Worm (Caenorhabditis elegans) whole organism, L3 larva: ENCODE results near the gene C27C12.3.
A peak's percentile ranks its signal among the peaks of the same experiment; 100 is the strongest.

Experiments
- ZK546.5 ChIP-seq: sonication (generic microtip); optimal IDR thresholded peaks from 2 replicates; lab custom pipeline; 2017; ENCODE audit warnings: missing biosample characterization, missing genetic modification characterization
- aly-2 ChIP-seq: fragments of 150-350 bp; optimal IDR thresholded peaks from 2 replicates; lab custom pipeline; 2014; ENCODE audit warnings: missing biosample characterization, missing genetic modification characterization
- ama-1 ChIP-seq: fragments of 150-350 bp; optimal IDR thresholded peaks from 2 replicates; lab custom pipeline; 2018
- daf-12 ChIP-seq: fragments of 150-350 bp; optimal IDR thresholded peaks from 2 replicates; lab custom pipeline; 2014; ENCODE audit warnings: missing biosample characterization, missing genetic modification reagents, missing genetic modification characterization
- egl-27 ChIP-seq: sonication (generic microtip); optimal IDR thresholded peaks from 4 replicates; lab custom pipeline; 2017; ENCODE audit warnings: missing biosample characterization, missing genetic modification reagents, missing genetic modification characterization
- egl-5 ChIP-seq: fragments of 150-350 bp; optimal IDR thresholded peaks from 2 replicates; lab custom pipeline; 2017; ENCODE audit warnings: missing biosample characterization, missing genetic modification reagents, missing genetic modification characterization, inconsistent platforms
- elt-1 ChIP-seq: fragments of 150-350 bp; optimal IDR thresholded peaks from 2 replicates; lab custom pipeline; 2014; ENCODE audit warnings: missing biosample characterization, missing genetic modification characterization
- elt-2 ChIP-seq: sonication (generic microtip); optimal IDR thresholded peaks from 2 replicates; lab custom pipeline; 2016; ENCODE audit warnings: missing genetic modification reagents, mild to moderate bottlenecking, missing genetic modification characterization, missing compliant biosample characterization
- elt-3 ChIP-seq, 3 experiments: fragments of 150-350 bp in 1 of 3; sonication (generic microtip) in 2 of 3; optimal IDR thresholded peaks; 2 replicates in 2 of 3; 4 replicates in 1 of 3; lab custom pipeline; 2014 to 2017; ENCODE audit warnings: missing biosample characterization in 3 of 3, missing genetic modification characterization in 3 of 3
- eor-1 ChIP-seq, 2 experiments: fragments of 150-350 bp; optimal IDR thresholded peaks; 2 replicates each; lab custom pipeline; 2014 to 2018; ENCODE audit warnings: missing biosample characterization in 2 of 2, missing genetic modification characterization in 2 of 2
- fkh-10 ChIP-seq: sonication (generic microtip); optimal IDR thresholded peaks from 2 replicates; lab custom pipeline; 2017; ENCODE audit warnings: missing biosample characterization, missing genetic modification reagents, missing genetic modification characterization
- jun-1 ChIP-seq: fragments of 150-350 bp; optimal IDR thresholded peaks from 2 replicates; lab custom pipeline; 2014; ENCODE audit warnings: missing biosample characterization, missing genetic modification reagents, missing genetic modification characterization
- mdl-1 ChIP-seq: fragments of 150-350 bp; optimal IDR thresholded peaks from 2 replicates; lab custom pipeline; 2014; ENCODE audit warnings: missing biosample characterization, missing genetic modification characterization
- nfya-1 ChIP-seq: sonication (generic microtip); optimal IDR thresholded peaks from 2 replicates; lab custom pipeline; 2017; ENCODE audit warnings: missing genetic modification characterization, mild to moderate bottlenecking, missing compliant biosample characterization, antibody characterized with exemption, moderate library complexity; ENCODE audit not compliant: insufficient read depth
- nhr-23 ChIP-seq: fragments of 150-350 bp; optimal IDR thresholded peaks from 2 replicates; lab custom pipeline; 2014; ENCODE audit warnings: missing biosample characterization, missing genetic modification reagents, missing genetic modification characterization
- nhr-237 ChIP-seq: fragments of 150-350 bp; optimal IDR thresholded peaks from 2 replicates; lab custom pipeline; 2014; ENCODE audit warnings: missing biosample characterization, missing genetic modification characterization
- nhr-28 ChIP-seq: fragments of 150-350 bp; optimal IDR thresholded peaks from 2 replicates; lab custom pipeline; 2014; ENCODE audit warnings: missing biosample characterization, missing genetic modification characterization
- nhr-43 ChIP-seq: sonication (generic microtip); optimal IDR thresholded peaks from 2 replicates; lab custom pipeline; 2016; ENCODE audit warnings: mild to moderate bottlenecking, missing genetic modification characterization, missing compliant biosample characterization; ENCODE audit not compliant: poor library complexity, severe bottlenecking
- nhr-67 ChIP-seq: fragments of 150-350 bp; optimal IDR thresholded peaks from 2 replicates; lab custom pipeline; 2014; ENCODE audit warnings: missing biosample characterization, missing genetic modification characterization
- nhr-77 ChIP-seq: fragments of 150-350 bp; optimal IDR thresholded peaks from 2 replicates; lab custom pipeline; 2014; ENCODE audit warnings: missing biosample characterization, missing genetic modification characterization
- pha-4 ChIP-seq: fragments of 150-350 bp; optimal IDR thresholded peaks from 2 replicates; lab custom pipeline; 2014; ENCODE audit warnings: missing biosample characterization, missing genetic modification reagents, missing genetic modification characterization
- pqm-1 ChIP-seq: fragments of 150-350 bp; optimal IDR thresholded peaks from 2 replicates; lab custom pipeline; 2017; ENCODE audit warnings: missing biosample characterization, missing genetic modification characterization, inconsistent platforms
- sea-2 ChIP-seq: fragments of 150-350 bp; sonication (generic microtip); optimal IDR thresholded peaks from 4 replicates; lab custom pipeline; 2014; ENCODE audit warnings: missing biosample characterization, missing genetic modification reagents, missing genetic modification characterization
- tbx-2 ChIP-seq: sonication (generic microtip); optimal IDR thresholded peaks from 2 replicates; lab custom pipeline; 2016; ENCODE audit warnings: mild to moderate bottlenecking, missing genetic modification characterization, missing compliant biosample characterization
- ztf-4 ChIP-seq: fragments of 150-350 bp; optimal IDR thresholded peaks from 2 replicates; lab custom pipeline; 2014; ENCODE audit warnings: missing biosample characterization, missing genetic modification characterization

Gene C27C12.3

DNA sequence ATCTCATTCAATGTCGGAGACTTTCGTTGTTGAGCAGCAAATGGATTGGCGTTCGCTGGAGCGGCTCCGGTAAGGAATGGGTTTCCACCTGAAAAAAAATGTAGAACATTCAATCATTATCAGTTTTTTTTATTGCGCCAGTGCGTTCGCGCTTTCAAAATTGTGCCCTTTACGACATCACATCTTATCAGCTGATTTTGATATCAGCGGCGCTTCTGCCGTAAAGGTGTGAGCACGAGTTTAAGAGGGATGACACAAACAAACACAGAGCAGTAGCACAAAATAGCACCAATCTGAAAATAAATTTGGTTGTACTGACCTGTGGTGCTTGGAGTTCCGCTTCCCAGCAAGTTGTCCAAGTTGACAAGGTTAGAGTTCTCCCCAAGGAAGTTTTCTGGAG is 48.9 kb downstream of the C27C12.3 start:
- TF ChIP-seq egl-5 (tag; lab: Kevin White, UChicago) = no peak
- TF ChIP-seq fkh-10 = no peak
- no peak for TF ChIP-seq daf-12 (tag; lab: Kevin White, UChicago)
- TF ChIP-seq elt-2 (tag; lab: Kevin White, UChicago) = peak; percentile 94
- peak; percentile 7 for TF ChIP-seq nhr-43 (tag; lab: Kevin White, UChicago)
- no peak for TF ChIP-seq ZK546.5
- peak; percentile 29 for TF ChIP-seq pha-4
- peak; percentile 3 for TF ChIP-seq nfya-1 (tag; lab: Kevin White, UChicago)
- TF ChIP-seq ama-1 (lab: Kevin White, UChicago) = peak; percentile 55
- TF ChIP-seq jun-1 (tag; lab: Kevin White, UChicago) = peak; percentile 7
- no peak for TF ChIP-seq nhr-77 (tag; lab: Kevin White, UChicago)
- no peak for TF ChIP-seq elt-3 (tag; optimal IDR thresholded peaks at IDR 0.05; lab: Kevin White, UChicago)
- TF ChIP-seq pqm-1 (tag; lab: Kevin White, UChicago) = peak; percentile 83
- no peak for TF ChIP-seq nhr-237 (tag; lab: Kevin White, UChicago)
- no peak for TF ChIP-seq nhr-28 (tag; lab: Kevin White, UChicago)

DNA sequence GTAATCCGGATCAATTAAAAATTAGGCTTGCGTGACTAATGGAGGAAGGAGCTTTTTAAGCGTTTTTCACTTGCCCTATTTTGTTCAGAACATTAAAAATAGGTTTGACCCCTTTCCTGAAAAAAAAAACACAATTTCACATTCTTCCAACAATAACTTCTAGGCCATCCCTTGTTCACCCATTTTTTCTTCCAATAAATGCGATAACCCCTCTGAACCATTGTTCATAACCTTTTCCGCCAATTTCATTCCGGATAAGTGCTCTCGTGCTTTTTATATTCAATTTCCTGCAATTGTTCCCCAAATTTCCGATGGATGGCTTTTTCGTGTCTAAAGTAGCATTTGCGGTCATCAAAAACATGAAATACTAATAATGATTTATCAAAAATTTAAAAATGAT is 50.2 kb downstream of the C27C12.3 start:
- TF ChIP-seq nhr-67 (no peak), mdl-1 (no peak), tbx-2 (peak; percentile 36), ama-1 (lab: Kevin White, UChicago) (peak; percentile 72), nhr-23 (tag; lab: Kevin White, UChicago) (peak; percentile 26), ztf-4 (tag; lab: Kevin White, UChicago) (no peak), nhr-43 (tag; lab: Kevin White, UChicago) (peak; percentile 74), elt-3 (tag; optimal IDR thresholded peaks at IDR 0.05; lab: Kevin White, UChicago) (no peak), sea-2 (GFP tag; lab: Kevin White, UChicago) (no peak), eor-1 (tag; optimal IDR thresholded peaks at IDR 0.05; lab: Kevin White, UChicago) (no peak), egl-27 (tag; lab: Kevin White, UChicago) (no peak), aly-2 (peak; percentile 31), pha-4 (peak; percentile 25), elt-1 (tag; lab: Kevin White, UChicago) (no peak), ZK546.5 (no peak)
